Fruit fly (Drosophila melanogaster): ENCODE measurements around the gene CG33267.
"Not testable (repeated sequence)": the region's sequence is repeated elsewhere in the genome, so short reads cannot be mapped to it uniquely, and the experiment has no call there.

dm6 chr3L:11589395-11589794, 25.1 kb downstream of the CG33267 start, which contains the start of gene CG7377:
- not testable (repeated sequence) for TF ChIP-seq cic, Crg-1 (GFP tag; optimal IDR thresholded peaks at IDR 0.05)
